Fruit fly (Drosophila melanogaster): ENCODE measurements around the gene CG31106.
A peak's percentile ranks its signal among the peaks of the same experiment; 100 is the strongest.

The CG31106 gene

DNA sequence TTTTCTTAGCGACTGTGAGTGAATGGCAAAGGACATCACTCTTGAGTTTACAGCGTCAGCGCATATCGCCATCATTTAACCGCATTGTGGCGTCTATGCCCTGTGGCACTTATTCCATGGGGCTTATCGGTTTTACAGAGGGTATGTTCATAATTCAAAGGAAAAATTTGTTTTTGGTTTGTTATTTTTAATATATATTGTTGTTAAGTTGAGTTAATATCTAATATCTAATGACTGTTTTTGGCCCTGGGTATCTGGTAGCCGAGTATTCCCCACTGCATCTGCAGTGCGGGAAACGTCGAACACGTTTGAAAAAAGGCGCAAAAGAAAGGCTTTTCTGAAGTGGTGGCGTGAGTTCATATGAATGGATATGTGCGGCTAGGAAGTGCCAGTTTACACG is 37.6 kb upstream of the CG31106 start (continued):
- peak; percentile 38 for TF ChIP-seq Nf-YB (GFP tag; optimal IDR thresholded peaks at IDR 0.05)
- peak; percentile 78; the same call in 2 of the 3 replicates for TF ChIP-seq so (GFP tag; IDR thresholded peaks at IDR 0.05)
- peak; percentile 48 for TF ChIP-seq Atf-2 (GFP tag; optimal IDR thresholded peaks at IDR 0.05)
- TF ChIP-seq lmd (GFP tag; IDR thresholded peaks at IDR 0.05), result peak; percentile 50; the same call in 1 of the 2 replicates
- peak; percentile 9 for TF ChIP-seq HmgZ (tag; optimal IDR thresholded peaks at IDR 0.05)
- TF ChIP-seq CG14710 (tag; optimal IDR thresholded peaks at IDR 0.05), result peak; percentile 61
- no peak for TF ChIP-seq repo (GFP tag; optimal IDR thresholded peaks at IDR 0.05)
- TF ChIP-seq gsb-n (tag; optimal IDR thresholded peaks at IDR 0.05), result peak; percentile 66
- peak; percentile 47; the same call in 1 of the 2 replicates for TF ChIP-seq CG14667 (GFP tag; IDR thresholded peaks at IDR 0.05)
- peak; percentile 68; the same call in 2 of the 3 replicates for TF ChIP-seq CG11695 (GFP tag; IDR thresholded peaks at IDR 0.05)
- peak; percentile 72 for TF ChIP-seq sens (GFP tag)
- TF ChIP-seq D19B (GFP tag; optimal IDR thresholded peaks at IDR 0.05), result peak; percentile 15
- TF ChIP-seq Side (GFP tag; optimal IDR thresholded peaks at IDR 0.05), result no peak
- no peak for TF ChIP-seq MESR4 (GFP tag; optimal IDR thresholded peaks at IDR 0.05)
- TF ChIP-seq CG9727 (GFP tag; optimal IDR thresholded peaks at IDR 0.05), result peak; percentile 75
- TF ChIP-seq CG3065 (GFP tag; optimal IDR thresholded peaks at IDR 0.05), result peak; percentile 46
- TF ChIP-seq CoRest (tag; optimal IDR thresholded peaks at IDR 0.05), result peak; percentile 74
- TF ChIP-seq NK7.1 (GFP tag; optimal IDR thresholded peaks at IDR 0.05), result no peak
- TF ChIP-seq CTCF (GFP tag; optimal IDR thresholded peaks at IDR 0.05), result no peak
- peak; percentile 75 for TF ChIP-seq CG32772 (GFP tag; IDR thresholded peaks at IDR 0.05)
- peak; percentile 43 for TF ChIP-seq tup (GFP tag; optimal IDR thresholded peaks at IDR 0.05)
- TF ChIP-seq vnd (GFP tag; IDR thresholded peaks at IDR 0.05; ENCODE audit: partially characterized antibody), result no peak
- 0 out of 2 replicates have a peak, but pooled peaks have one; percentile 59 for TF ChIP-seq CG5953 (GFP tag; IDR thresholded peaks at IDR 0.05)
- TF ChIP-seq fu2 (GFP tag; optimal IDR thresholded peaks at IDR 0.05), result no peak
- peak; percentile 2 for TF ChIP-seq scrt (GFP tag; optimal IDR thresholded peaks at IDR 0.05)
- TF ChIP-seq Stat92E (GFP tag; optimal IDR thresholded peaks at IDR 0.05), result no peak
- TF ChIP-seq Mad (GFP tag; optimal IDR thresholded peaks at IDR 0.05), result peak; percentile 63
- TF ChIP-seq cato (GFP tag; optimal IDR thresholded peaks at IDR 0.05; ENCODE audit: borderline replicate concordance), result peak; percentile 16
- TF ChIP-seq CG42726 (GFP tag; IDR thresholded peaks at IDR 0.05; ENCODE audit: partially characterized antibody), result no peak
- TF ChIP-seq z (GFP tag; IDR thresholded peaks at IDR 0.05), result no peak
- TF ChIP-seq CG4404 (GFP tag; IDR thresholded peaks at IDR 0.05), result peak; percentile 93
- peak; percentile 60 for TF ChIP-seq CG11504 (tag; optimal IDR thresholded peaks at IDR 0.05)
- TF ChIP-seq ssp (GFP tag; IDR thresholded peaks at IDR 0.05), result peak; percentile 37; the same call in 1 of the 2 replicates
- TF ChIP-seq phol (tag; optimal IDR thresholded peaks at IDR 0.05), result peak; percentile 53
- no peak for TF ChIP-seq ato (GFP tag; IDR thresholded peaks at IDR 0.05; ENCODE audit: partially characterized antibody)
- 0 out of 2 replicates have a peak, but pooled peaks have one; percentile 26 for TF ChIP-seq vvl (GFP tag; IDR thresholded peaks at IDR 0.05)
- TF ChIP-seq CG18262 (tag; optimal IDR thresholded peaks at IDR 0.05), result peak; percentile 80
- TF ChIP-seq shn (GFP tag; optimal IDR thresholded peaks at IDR 0.05), result no peak
- TF ChIP-seq corto (GFP tag; optimal IDR thresholded peaks at IDR 0.05), result peak; percentile 14
- TF ChIP-seq CG12104 (GFP tag; optimal IDR thresholded peaks at IDR 0.05), result peak; percentile 12
- TF ChIP-seq CG7372 (GFP tag; IDR thresholded peaks at IDR 0.05), result peak; percentile 22; the same call in 1 of the 2 replicates
- peak; percentile 35 for TF ChIP-seq CG3407 (GFP tag; optimal IDR thresholded peaks at IDR 0.05)
- TF ChIP-seq bsh (GFP tag; optimal IDR thresholded peaks at IDR 0.05), result peak; percentile 25 to 86
- TF ChIP-seq Hand (GFP tag; optimal IDR thresholded peaks at IDR 0.05), result no peak
- no peak for TF ChIP-seq tx (GFP tag; optimal IDR thresholded peaks at IDR 0.05)
- peak; percentile 75 for TF ChIP-seq CG6689 (GFP tag; IDR thresholded peaks at IDR 0.05)
- 0 out of 3 replicates have a peak, but pooled peaks have one; percentile 59 for TF ChIP-seq jigr1 (GFP tag; IDR thresholded peaks at IDR 0.05)
- TF ChIP-seq CG15479 (GFP tag; optimal IDR thresholded peaks at IDR 0.05), result peak; percentile 42
- TF ChIP-seq psq (GFP tag; optimal IDR thresholded peaks at IDR 0.05), result peak; percentile 25
- TF ChIP-seq CG10431 (GFP tag; optimal IDR thresholded peaks at IDR 0.05), result no peak
- TF ChIP-seq Bdp1 (GFP tag; optimal IDR thresholded peaks at IDR 0.05), result peak; percentile 41

Measured in whole organism, embryonic.